Fruit fly (Drosophila melanogaster) whole organism, embryonic: ENCODE results near the gene CG43755.

Source experiments
- Adf1 ChIP-seq: fragments of 200-800 bp; sonication (Bioruptor generic); IDR thresholded peaks from 2 replicates; pipeline ENCODE4 v1.3.6; 2022; ENCODE audit warnings: missing biosample characterization, missing genetic modification characterization
- Antp ChIP-seq: fragments of 200-800 bp; sonication (Bioruptor generic); optimal IDR thresholded peaks from 3 replicates; lab custom pipeline; 2016; ENCODE audit warnings: missing biosample characterization, missing genetic modification characterization
- B-H1 ChIP-seq: fragments of 200-800 bp; sonication (Bioruptor generic); IDR thresholded peaks from 3 replicates; pipeline ENCODE4 v1.3.6; 2022; ENCODE audit warnings: missing biosample characterization, missing genetic modification characterization
- Blimp-1 ChIP-seq: fragments of 200-800 bp; sonication (Bioruptor generic); optimal IDR thresholded peaks from 3 replicates; lab custom pipeline; 2018; ENCODE audit warnings: missing biosample characterization, missing genetic modification characterization, mild to moderate bottlenecking, moderate library complexity, missing genetic modification reagents
- Bteb2 ChIP-seq: fragments of 200-800 bp; sonication (Bioruptor generic); optimal IDR thresholded peaks from 2 replicates; lab custom pipeline; 2016; ENCODE audit warnings: missing biosample characterization, missing genetic modification characterization
- CG11504 ChIP-seq: fragments of 200-800 bp; sonication (Bioruptor generic); optimal IDR thresholded peaks from 3 replicates; lab custom pipeline; 2019; ENCODE audit warnings: missing biosample characterization, mild to moderate bottlenecking, missing genetic modification characterization, moderate library complexity
- CG11695 ChIP-seq: fragments of 200-800 bp; sonication (Bioruptor generic); IDR thresholded peaks from 3 replicates; pipeline ENCODE4 v1.3.6; 2022; ENCODE audit warnings: missing biosample characterization, missing genetic modification characterization
- CG12299 ChIP-seq: fragments of 200-800 bp; sonication (Bioruptor generic); optimal IDR thresholded peaks from 2 replicates; lab custom pipeline; 2018; ENCODE audit warnings: missing biosample characterization, mild to moderate bottlenecking, missing genetic modification characterization
- CG12744 ChIP-seq: fragments of 200-800 bp; sonication (Bioruptor generic); optimal IDR thresholded peaks from 2 replicates; lab custom pipeline; 2016; ENCODE audit warnings: missing biosample characterization, missing genetic modification characterization
- CG13296 ChIP-seq: fragments of 200-800 bp; sonication (Bioruptor generic); optimal IDR thresholded peaks from 3 replicates; lab custom pipeline; 2018; ENCODE audit warnings: missing biosample characterization, mild to moderate bottlenecking, missing genetic modification characterization
- CG1647 ChIP-seq: fragments of 200-800 bp; sonication (Bioruptor generic); optimal IDR thresholded peaks from 3 replicates; lab custom pipeline; 2016; ENCODE audit warnings: missing biosample characterization, missing genetic modification characterization
- CG17568 ChIP-seq: fragments of 200-800 bp; sonication (Bioruptor generic); optimal IDR thresholded peaks from 2 replicates; lab custom pipeline; 2018; ENCODE audit warnings: missing biosample characterization, mild to moderate bottlenecking, missing genetic modification characterization, moderate library complexity
- CG17612 ChIP-seq: fragments of 200-800 bp; sonication (Bioruptor generic); IDR thresholded peaks from 2 replicates; pipeline ENCODE4 v1.3.6; 2022; ENCODE audit warnings: missing biosample characterization, missing genetic modification characterization
- CG17829 ChIP-seq: fragments of 200-800 bp; optimal IDR thresholded peaks from 2 replicates; lab custom pipeline; 2019; ENCODE audit warnings: missing biosample characterization, mild to moderate bottlenecking, missing genetic modification characterization, moderate library complexity
- CG18764 ChIP-seq: fragments of 200-800 bp; sonication (Bioruptor generic); optimal IDR thresholded peaks from 3 replicates; lab custom pipeline; 2016; ENCODE audit warnings: missing biosample characterization, missing genetic modification characterization
- CG31365 ChIP-seq: fragments of 200-800 bp; sonication (Bioruptor generic); optimal IDR thresholded peaks from 2 replicates; lab custom pipeline; 2018; ENCODE audit warnings: missing biosample characterization, mild to moderate bottlenecking, missing genetic modification characterization
- CG33213 ChIP-seq: fragments of 200-800 bp; sonication (Bioruptor generic); optimal IDR thresholded peaks from 3 replicates; lab custom pipeline; 2016; ENCODE audit warnings: missing biosample characterization, missing genetic modification characterization
- CG33557 ChIP-seq: fragments of 200-800 bp; sonication (Bioruptor generic); optimal IDR thresholded peaks from 2 replicates; lab custom pipeline; 2019; ENCODE audit warnings: missing biosample characterization, mild to moderate bottlenecking, missing genetic modification characterization, moderate library complexity
- CG3407 ChIP-seq: fragments of 200-800 bp; sonication (Bioruptor generic); optimal IDR thresholded peaks from 2 replicates; lab custom pipeline; 2018; ENCODE audit warnings: missing biosample characterization, mild to moderate bottlenecking, missing genetic modification characterization
- CG34422 ChIP-seq: fragments of 200-800 bp; sonication (Bioruptor generic); IDR thresholded peaks from 3 replicates; pipeline ENCODE4 v1.3.6; 2022; ENCODE audit warnings: missing biosample characterization, missing genetic modification characterization
- CG6683 ChIP-seq: fragments of 200-800 bp; sonication (Bioruptor generic); optimal IDR thresholded peaks from 2 replicates; lab custom pipeline; 2017; ENCODE audit warnings: missing biosample characterization, mild to moderate bottlenecking, missing genetic modification characterization, missing genetic modification reagents
- CG7839 ChIP-seq: fragments of 200-800 bp; sonication (Bioruptor generic); optimal IDR thresholded peaks from 3 replicates; lab custom pipeline; 2018; ENCODE audit warnings: missing biosample characterization, mild to moderate bottlenecking, missing genetic modification characterization, moderate library complexity
- CG8388 ChIP-seq: fragments of 200-800 bp; sonication (Bioruptor generic); optimal IDR thresholded peaks from 2 replicates; lab custom pipeline; 2019; ENCODE audit warnings: missing biosample characterization, mild to moderate bottlenecking, missing genetic modification characterization, moderate library complexity
- D ChIP-seq, 2 experiments: fragments of 200-800 bp in 1 of 2; fragments of >200 bp in 1 of 2; sonication (Bioruptor generic) in 1 of 2; optimal IDR thresholded peaks; 2 replicates in 1 of 2; 3 replicates in 1 of 2; lab custom pipeline; 2017; ENCODE audit warnings: mild to moderate bottlenecking in 1 of 2, missing biosample characterization in 1 of 2, missing genetic modification characterization in 1 of 2, missing genetic modification reagents in 1 of 2
- Deaf1 ChIP-seq: fragments of 200-800 bp; optimal IDR thresholded peaks from 3 replicates; lab custom pipeline; 2019; ENCODE audit warnings: missing biosample characterization, mild to moderate bottlenecking, missing genetic modification characterization, moderate library complexity
- E2f2 ChIP-seq: fragments of 200-800 bp; sonication (Bioruptor generic); IDR thresholded peaks from 2 replicates; pipeline ENCODE4 v1.3.6; 2022; ENCODE audit warnings: missing biosample characterization, missing genetic modification characterization
- HLH4C ChIP-seq: fragments of 200-800 bp; sonication (Bioruptor generic); IDR thresholded peaks from 3 replicates; pipeline ENCODE4 v1.3.6; 2022; ENCODE audit warnings: missing biosample characterization, missing genetic modification characterization; ENCODE audit not compliant: partially characterized antibody
- HLHmδ ChIP-seq: fragments of 200-800 bp; sonication (Bioruptor generic); optimal IDR thresholded peaks from 2 replicates; lab custom pipeline; 2018; ENCODE audit warnings: missing biosample characterization, mild to moderate bottlenecking, missing genetic modification characterization, moderate library complexity
- Hey ChIP-seq: fragments of 200-800 bp; sonication (Bioruptor generic); optimal IDR thresholded peaks from 3 replicates; lab custom pipeline; 2018; ENCODE audit warnings: missing biosample characterization, mild to moderate bottlenecking, missing genetic modification characterization
- HmgZ ChIP-seq: fragments of 200-800 bp; sonication (Bioruptor generic); optimal IDR thresholded peaks from 2 replicates; lab custom pipeline; 2018; ENCODE audit warnings: missing biosample characterization, mild to moderate bottlenecking, missing genetic modification characterization
- Hmx ChIP-seq: fragments of 200-800 bp; sonication (Bioruptor generic); optimal IDR thresholded peaks from 2 replicates; lab custom pipeline; 2016; ENCODE audit warnings: missing biosample characterization, missing genetic modification characterization
- Mes4 ChIP-seq: fragments of 200-800 bp; sonication (Bioruptor generic); optimal IDR thresholded peaks from 2 replicates; lab custom pipeline; 2016; ENCODE audit warnings: missing biosample characterization, missing genetic modification characterization
- PHDP ChIP-seq: fragments of 200-800 bp; sonication (Bioruptor generic); optimal IDR thresholded peaks from 3 replicates; lab custom pipeline; 2018; ENCODE audit warnings: missing biosample characterization, mild to moderate bottlenecking, missing genetic modification characterization, moderate library complexity
- Pdp1 ChIP-seq, 2 experiments: fragments of 200-800 bp; sonication (Bioruptor generic); optimal IDR thresholded peaks; 3 replicates each; lab custom pipeline; 2016; ENCODE audit warnings: missing biosample characterization in 2 of 2, missing genetic modification characterization in 2 of 2, mild to moderate bottlenecking in 1 of 2, moderate library complexity in 1 of 2
- Spps ChIP-seq: fragments of 200-800 bp; sonication (Bioruptor generic); optimal IDR thresholded peaks from 2 replicates; lab custom pipeline; 2018; ENCODE audit warnings: missing biosample characterization, mild to moderate bottlenecking, missing genetic modification characterization
- Vsx1 ChIP-seq: fragments of 200-800 bp; sonication (Bioruptor generic); optimal IDR thresholded peaks from 2 replicates; lab custom pipeline; 2017; ENCODE audit warnings: missing biosample characterization, mild to moderate bottlenecking, missing genetic modification characterization, missing genetic modification reagents
- abd-A ChIP-seq: fragments of 200-800 bp; sonication (Bioruptor generic); optimal IDR thresholded peaks from 3 replicates; lab custom pipeline; 2019; ENCODE audit warnings: missing biosample characterization, mild to moderate bottlenecking, missing genetic modification characterization, moderate library complexity
- ac ChIP-seq: fragments of 200-800 bp; sonication (Bioruptor generic); optimal IDR thresholded peaks from 3 replicates; lab custom pipeline; 2017; ENCODE audit warnings: missing biosample characterization, mild to moderate bottlenecking, missing genetic modification characterization
- bab2 ChIP-seq: fragments of 200-800 bp; sonication (Bioruptor generic); optimal IDR thresholded peaks from 2 replicates; lab custom pipeline; 2016; ENCODE audit warnings: missing biosample characterization, missing genetic modification characterization
- danr ChIP-seq: fragments of 200-800 bp; sonication (Bioruptor generic); IDR thresholded peaks from 2 replicates; pipeline ENCODE4 v1.3.6; 2022; ENCODE audit warnings: missing biosample characterization, missing genetic modification characterization
- gcm ChIP-seq: fragments of 200-800 bp; sonication (Bioruptor generic); optimal IDR thresholded peaks from 2 replicates; lab custom pipeline; 2019; ENCODE audit warnings: missing biosample characterization, mild to moderate bottlenecking, missing genetic modification characterization, moderate library complexity
- lilli ChIP-seq: fragments of 200-800 bp; sonication (Bioruptor generic); optimal IDR thresholded peaks from 3 replicates; lab custom pipeline; 2016; ENCODE audit warnings: missing biosample characterization, missing genetic modification characterization
- luna ChIP-seq: fragments of 200-800 bp; sonication (Bioruptor generic); optimal IDR thresholded peaks from 2 replicates; lab custom pipeline; 2016; ENCODE audit warnings: missing biosample characterization, missing genetic modification characterization
- nmo ChIP-seq: fragments of 200-800 bp; sonication (Bioruptor generic); optimal IDR thresholded peaks from 2 replicates; lab custom pipeline; 2018; ENCODE audit warnings: missing biosample characterization, mild to moderate bottlenecking, missing genetic modification characterization, moderate library complexity
- nom ChIP-seq: fragments of 200-800 bp; sonication (Bioruptor generic); optimal IDR thresholded peaks from 2 replicates; lab custom pipeline; 2017; ENCODE audit warnings: missing biosample characterization, missing genetic modification characterization, mild to moderate bottlenecking, moderate library complexity, missing genetic modification reagents
- onecut ChIP-seq: fragments of 200-800 bp; sonication (Bioruptor generic); IDR thresholded peaks from 2 replicates; pipeline ENCODE4 v1.3.6; 2022; ENCODE audit warnings: missing biosample characterization, missing genetic modification characterization
- org-1 ChIP-seq: fragments of 200-800 bp; sonication (Bioruptor generic); optimal IDR thresholded peaks from 2 replicates; lab custom pipeline; 2017; ENCODE audit warnings: missing biosample characterization, missing genetic modification characterization
- otp ChIP-seq: fragments of 200-800 bp; sonication (Bioruptor generic); IDR thresholded peaks from 3 replicates; pipeline ENCODE4, ENCODE4 v1.3.6; 2022; ENCODE audit warnings: missing biosample characterization, missing genetic modification characterization
- pzg ChIP-seq: fragments of 200-800 bp; sonication (Bioruptor generic); optimal IDR thresholded peaks from 3 replicates; lab custom pipeline; 2018; ENCODE audit warnings: missing biosample characterization, mild to moderate bottlenecking, missing genetic modification characterization, moderate library complexity
- repo ChIP-seq: fragments of 200-800 bp; sonication (Bioruptor generic); optimal IDR thresholded peaks from 2 replicates; lab custom pipeline; 2016; ENCODE audit warnings: missing biosample characterization, missing genetic modification characterization
- ttk ChIP-seq: fragments of 200-800 bp; sonication (Bioruptor generic); IDR thresholded peaks from 2 replicates; pipeline ENCODE4 v2.1.2; 2022; ENCODE audit warnings: missing biosample characterization, missing genetic modification characterization

CG43755 gene

dm6 chr2L:285596-286023 is 44.0 kb downstream of the CG43755 start (continued):
- no peak for TF ChIP-seq D (optimal IDR thresholded peaks at IDR 0.05; lab: Kevin White, UChicago)
- TF ChIP-seq D (GFP tag; optimal IDR thresholded peaks at IDR 0.05; lab: Kevin White, UChicago) = peak; percentile 12
- TF ChIP-seq CG7839 = peak; percentile 53
- peak; percentile 70 for TF ChIP-seq CG33213
- TF ChIP-seq luna (GFP tag; lab: Kevin White, UChicago) = peak; percentile 20
- no peak for TF ChIP-seq danr (GFP tag; lab: Robert Waterston, UW)
- peak; percentile 58; the same call in 1 of the 3 replicates for TF ChIP-seq CG34422 (GFP tag; lab: Robert Waterston, UW)
- peak; percentile 80 for TF ChIP-seq pzg (GFP tag; lab: Kevin White, UChicago)
- peak; percentile 92 for TF ChIP-seq HLHmδ (GFP tag; lab: Kevin White, UChicago)
- TF ChIP-seq CG17612 (GFP tag; lab: Robert Waterston, UW) = no peak
- peak; percentile 23 to 26 for TF ChIP-seq Pdp1 (GFP tag; optimal IDR thresholded peaks at IDR 0.05; lab: Kevin White, UChicago)
- TF ChIP-seq E2f2 (GFP tag; lab: Robert Waterston, UW) = peak; percentile 49; the same call in 1 of the 2 replicates
- peak; percentile 36 for TF ChIP-seq bab2 (GFP tag; lab: Kevin White, UChicago)
- peak; percentile 28 for TF ChIP-seq nom
- peak; percentile 19 for TF ChIP-seq ac (GFP tag; lab: Kevin White, UChicago)
- TF ChIP-seq Hmx (GFP tag; lab: Kevin White, UChicago) = peak; percentile 59
- TF ChIP-seq HmgZ = peak; percentile 66
- no peak for TF ChIP-seq B-H1 (GFP tag; lab: Robert Waterston, UW)
- peak; percentile 5 for TF ChIP-seq abd-A (tag; lab: Kevin White, UChicago)
- no peak for TF ChIP-seq Vsx1 (GFP tag; lab: Kevin White, UChicago)
- TF ChIP-seq Spps (tag; lab: Kevin White, UChicago) = peak; percentile 38
- peak; percentile 28 for TF ChIP-seq CG12299
- peak; percentile 16 for TF ChIP-seq CG17568 (GFP tag; lab: Kevin White, UChicago)
- TF ChIP-seq CG3407 (GFP tag; lab: Kevin White, UChicago) = peak; percentile 19
- no peak for TF ChIP-seq repo (GFP tag; lab: Kevin White, UChicago)
- TF ChIP-seq CG17829 = peak; percentile 63
- TF ChIP-seq PHDP (tag; lab: Kevin White, UChicago) = peak; percentile 70
- no peak for TF ChIP-seq Hey
- TF ChIP-seq Bteb2 = peak; percentile 48
- no peak for TF ChIP-seq CG1647 (GFP tag; lab: Kevin White, UChicago)
- TF ChIP-seq Mes4 = no peak
- peak; percentile 79 for TF ChIP-seq ttk (GFP tag; lab: Robert Waterston, UW)
- TF ChIP-seq gcm (GFP tag; lab: Kevin White, UChicago) = peak; percentile 56
- peak; percentile 91 for TF ChIP-seq onecut (GFP tag; lab: Robert Waterston, UW)
- TF ChIP-seq CG12744 (GFP tag; lab: Kevin White, UChicago) = no peak
- TF ChIP-seq CG11504 (tag; lab: Kevin White, UChicago) = peak; percentile 70
- TF ChIP-seq otp (GFP tag; lab: Robert Waterston, UW) = peak; percentile 31; the same call in 1 of the 3 replicates
- TF ChIP-seq HLH4C (GFP tag; lab: Robert Waterston, UW) = no peak

dm6 chr2L:283071-283482 is 46.5 kb downstream of the CG43755 start, which contains the start of gene CG11601:
Gene CG11601 (minus strand): TSS chr2L:283269.
- TF ChIP-seq Antp (GFP tag; lab: Kevin White, UChicago) (no peak), CG31365 (tag; lab: Kevin White, UChicago) (peak; percentile 27), nmo (GFP tag; lab: Kevin White, UChicago) (peak; percentile 63), org-1 (no peak), CG6683 (GFP tag; lab: Kevin White, UChicago) (no peak), CG13296 (no peak), CG11695 (0 out of 3 replicates have a peak, but pooled peaks have one; percentile 25), lilli (GFP tag; lab: Kevin White, UChicago) (peak; percentile 68), Blimp-1 (GFP tag; lab: Kevin White, UChicago) (no peak), onecut (GFP tag; lab: Robert Waterston, UW) (peak; percentile 47), Deaf1 (tag; lab: Kevin White, UChicago) (no peak), CG33557 (GFP tag; lab: Kevin White, UChicago) (no peak), CG8388 (no peak), Adf1 (GFP tag; lab: Robert Waterston, UW) (no peak), CG18764 (GFP tag; lab: Kevin White, UChicago) (peak; percentile 98)
